Fruit fly (Drosophila melanogaster): ENCODE data around the gene GstT3.

GstT3 gene

DNA sequence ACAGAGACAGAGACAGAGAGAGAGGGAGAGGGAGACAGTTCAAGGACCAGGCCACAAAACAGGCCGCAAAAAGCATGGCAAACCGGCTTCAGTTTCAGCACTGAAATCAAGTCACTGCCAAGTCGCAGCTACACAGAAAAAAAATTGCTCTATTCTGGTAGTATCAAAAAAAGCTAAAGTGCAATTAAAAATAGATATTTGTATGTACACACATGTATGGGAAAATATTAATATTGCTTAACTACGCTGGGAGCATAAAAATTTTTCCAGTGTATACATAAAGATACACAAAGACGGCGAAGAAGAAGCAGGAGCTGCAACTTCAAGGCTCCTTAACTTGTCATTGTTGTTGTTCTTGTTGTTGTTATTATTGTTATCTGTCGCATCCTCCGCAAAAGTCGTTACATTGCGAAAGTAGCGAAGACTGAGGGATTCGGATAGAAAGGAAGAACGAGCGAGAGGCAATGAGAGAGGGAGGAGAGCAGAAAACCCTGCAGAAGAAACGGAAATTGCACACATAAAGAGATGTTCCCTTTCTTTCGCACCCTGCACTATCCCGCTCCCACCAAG lies 33.9 kb downstream of the GstT3 start (continued):
- TF ChIP-seq CG17186 (GFP tag; optimal IDR thresholded peaks at IDR 0.05) (no peak), CG15696 (tag; optimal IDR thresholded peaks at IDR 0.05) (no peak), Dbx (GFP tag; IDR thresholded peaks at IDR 0.05) (no peak), Bteb2 (GFP tag; optimal IDR thresholded peaks at IDR 0.05) (no peak), CG6254 (GFP tag; optimal IDR thresholded peaks at IDR 0.05) (no peak), otp (GFP tag; IDR thresholded peaks at IDR 0.05) (0 out of 3 replicates have a peak, but pooled peaks have one; percentile 27), CG12942 (GFP tag; optimal IDR thresholded peaks at IDR 0.05) (no peak), ara (GFP tag; IDR thresholded peaks at IDR 0.05) (no peak), CG34376 (GFP tag; optimal IDR thresholded peaks at IDR 0.05) (no peak), CG13287 (GFP tag; IDR thresholded peaks at IDR 0.05; ENCODE audit: partially characterized antibody) (no peak), gfzf (GFP tag; optimal IDR thresholded peaks at IDR 0.05) (no peak), CG8765 (GFP tag; IDR thresholded peaks at IDR 0.05) (no peak), Asciz (GFP tag; optimal IDR thresholded peaks at IDR 0.05) (no peak), kah (GFP tag; optimal IDR thresholded peaks at IDR 0.05) (no peak), CG7786 (GFP tag; optimal IDR thresholded peaks at IDR 0.05) (peak; percentile 1), Ssrp (tag; optimal IDR thresholded peaks at IDR 0.05) (peak; percentile 17), CG32767 (GFP tag; IDR thresholded peaks at IDR 0.05) (no peak), CG14014 (GFP tag; IDR thresholded peaks at IDR 0.05) (peak; percentile 53), sqz (GFP tag; optimal IDR thresholded peaks at IDR 0.05) (no peak), lmd (GFP tag; IDR thresholded peaks at IDR 0.05) (no peak), hth (optimal IDR thresholded peaks at IDR 0.05) (no peak), CG10959 (GFP tag; IDR thresholded peaks at IDR 0.05) (no peak), CG2889 (GFP tag; IDR thresholded peaks at IDR 0.05) (no peak), sr (GFP tag; IDR thresholded peaks at IDR 0.05) (no peak), CG10565 (GFP tag; optimal IDR thresholded peaks at IDR 0.05) (no peak), Atf3 (GFP tag; optimal IDR thresholded peaks at IDR 0.05) (no peak), chn (GFP tag; optimal IDR thresholded peaks at IDR 0.05) (peak; percentile 42), Max (GFP tag; optimal IDR thresholded peaks at IDR 0.05) (no peak), dpn (GFP tag; optimal IDR thresholded peaks at IDR 0.05) (peak; percentile 22 to 35), slbo (GFP tag; IDR thresholded peaks at IDR 0.05) (peak; percentile 72), Rx (GFP tag; IDR thresholded peaks at IDR 0.05) (peak; percentile 34; the same call in 1 of the 2 replicates), ken (GFP tag; IDR thresholded peaks at IDR 0.05) (no peak), eve (GFP tag; optimal IDR thresholded peaks at IDR 0.05) (no peak), CG9817 (tag; optimal IDR thresholded peaks at IDR 0.05) (peak; percentile 12), CG10274 (GFP tag; optimal IDR thresholded peaks at IDR 0.05) (no peak), stc (GFP tag; IDR thresholded peaks at IDR 0.05) (0 out of 2 replicates have a peak, but pooled peaks have one; percentile 24), gro (GFP tag; optimal IDR thresholded peaks at IDR 0.05) (no peak), tx (GFP tag; optimal IDR thresholded peaks at IDR 0.05) (no peak), cato (GFP tag; optimal IDR thresholded peaks at IDR 0.05; ENCODE audit: borderline replicate concordance) (no peak), CG11456 (GFP tag; IDR thresholded peaks at IDR 0.05) (no peak), CG8281 (tag; optimal IDR thresholded peaks at IDR 0.05) (no peak), CG4707 (GFP tag; optimal IDR thresholded peaks at IDR 0.05) (no peak), CG4360 (GFP tag; IDR thresholded peaks at IDR 0.05) (no peak), sens-2 (GFP tag; IDR thresholded peaks at IDR 0.05) (0 out of 2 replicates have a peak, but pooled peaks have one; percentile 14), Lim3 (GFP tag; IDR thresholded peaks at IDR 0.05) (no peak), dan (GFP tag; IDR thresholded peaks at IDR 0.05) (no peak), CG9215 (GFP tag; IDR thresholded peaks at IDR 0.05) (no peak), CG3407 (GFP tag; optimal IDR thresholded peaks at IDR 0.05) (no peak), CG9609 (GFP tag; optimal IDR thresholded peaks at IDR 0.05) (peak; percentile 35), oc (tag; optimal IDR thresholded peaks at IDR 0.05) (peak; percentile 30), CG31224 (GFP tag; IDR thresholded peaks at IDR 0.05) (0 out of 2 replicates have a peak, but pooled peaks have one; percentile 6), dmrt11E (tag; optimal IDR thresholded peaks at IDR 0.05) (peak; percentile 45)

All from whole organism, embryonic.